Fruit fly (Drosophila melanogaster) S2 (cell line): ENCODE results near the gene Osi10a.

Experiments used
- CG8478 ChIP-seq: fragments of >200 bp; optimal IDR thresholded peaks from 2 replicates; lab custom pipeline; 2018
- CTCF ChIP-seq, 2 experiments: fragments of >200 bp; optimal IDR thresholded peaks; 2 replicates each; lab custom pipeline; 2018

DNA sequence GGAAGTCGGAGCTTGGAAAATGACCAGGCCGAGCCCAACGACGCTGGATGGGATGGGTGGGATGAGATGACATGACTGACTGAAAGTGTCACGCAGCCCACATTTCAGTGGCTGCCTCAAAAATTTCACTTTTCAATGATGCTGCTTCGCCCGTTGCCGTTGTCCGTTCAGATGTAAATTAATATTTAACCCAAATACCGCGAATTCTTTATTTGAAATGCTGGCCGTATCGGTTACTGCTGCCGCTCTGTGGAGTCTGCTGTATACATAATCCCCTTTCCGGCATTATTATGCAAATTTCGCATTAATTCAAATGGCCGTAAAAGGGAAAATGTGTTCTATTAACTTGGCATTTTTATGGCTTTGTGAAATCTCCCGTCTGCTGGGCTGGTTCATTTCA is 33.5 kb upstream of the Osi10a start:
- no peak for TF ChIP-seq CG8478 (lab: Kevin White, UChicago)
- no peak for TF ChIP-seq CTCF (optimal IDR thresholded peaks at IDR 0.05; lab: Kevin White, UChicago)
